Worm (Caenorhabditis elegans) whole organism, young adult: ENCODE results near the gene F31E8.4.

Source experiments
- C06A6.2 ChIP-seq: fragments of 200-800 bp; sonication (Bioruptor generic); conservative IDR thresholded peaks from 2 replicates; pipeline ENCODE4 v1.3.6; 2022; ENCODE audit warnings: missing genetic modification characterization, missing compliant biosample characterization
- D2030.7 ChIP-seq: fragments of 200-800 bp; sonication (Bioruptor generic); IDR thresholded peaks from 2 replicates; pipeline ENCODE4 v1.3.6; 2022; ENCODE audit warnings: missing genetic modification reagents, missing genetic modification characterization, missing compliant biosample characterization
- F22D6.2 ChIP-seq: sonication (generic microtip); optimal IDR thresholded peaks from 2 replicates; lab custom pipeline; 2016; ENCODE audit warnings: mild to moderate bottlenecking, missing genetic modification characterization, missing compliant biosample characterization
- F37B4.10 ChIP-seq: fragments of 200-800 bp; sonication (Bioruptor generic); IDR thresholded peaks from 2 replicates; pipeline ENCODE4 v1.3.6; 2022; ENCODE audit warnings: missing genetic modification characterization, missing compliant biosample characterization
- K12H6.12 ChIP-seq: fragments of 200-800 bp; sonication (Bioruptor generic); optimal IDR thresholded peaks from 2 replicates; lab custom pipeline; 2018; ENCODE audit warnings: mild to moderate bottlenecking, missing genetic modification characterization, missing compliant biosample characterization
- Y79H2A.3 ChIP-seq: fragments of 200-800 bp; sonication (Bioruptor generic); conservative IDR thresholded peaks from 2 replicates; pipeline ENCODE4 v1.3.6; 2022; ENCODE audit warnings: missing genetic modification reagents, missing genetic modification characterization, missing compliant biosample characterization
- ZK185.1 ChIP-seq: sonication (generic microtip); optimal IDR thresholded peaks from 2 replicates; lab custom pipeline; 2016; ENCODE audit warnings: mild to moderate bottlenecking, missing genetic modification characterization, missing compliant biosample characterization; ENCODE audit not compliant: poor library complexity, severe bottlenecking
- akir-1 ChIP-seq: fragments of 200-800 bp; sonication (Bioruptor generic); optimal IDR thresholded peaks from 2 replicates; lab custom pipeline; 2018; ENCODE audit warnings: mild to moderate bottlenecking, missing genetic modification characterization, moderate library complexity, missing compliant biosample characterization
- ama-1 ChIP-seq, 3 experiments: fragments of 150-350 bp in 1 of 3; sonication (generic microtip) in 2 of 3; optimal IDR thresholded peaks; 2 replicates each; lab custom pipeline; 2014 to 2018; ENCODE audit warnings: missing biosample characterization in 2 of 3, missing genetic modification characterization in 2 of 3, missing genetic modification reagents in 2 of 3
- aptf-2 ChIP-seq: fragments of 200-800 bp; sonication (Bioruptor generic); conservative IDR thresholded peaks from 2 replicates; pipeline ENCODE4 v1.3.6; 2022; ENCODE audit warnings: missing genetic modification reagents, missing genetic modification characterization, missing compliant biosample characterization
- atf-7 ChIP-seq: sonication (generic microtip); optimal IDR thresholded peaks from 2 replicates; lab custom pipeline; 2017; ENCODE audit warnings: mild to moderate bottlenecking, missing genetic modification characterization, missing compliant biosample characterization
- attf-3 ChIP-seq: fragments of 200-800 bp; sonication (Bioruptor generic); conservative IDR thresholded peaks from 2 replicates; pipeline ENCODE4 v1.3.6; 2022; ENCODE audit warnings: missing genetic modification reagents, missing genetic modification characterization, missing compliant biosample characterization
- bed-2 ChIP-seq: fragments of 200-800 bp; sonication (Bioruptor generic); IDR thresholded peaks from 2 replicates; pipeline ENCODE4 v1.3.6; 2022; ENCODE audit warnings: missing genetic modification reagents, missing genetic modification characterization, missing compliant biosample characterization
- ceh-100 ChIP-seq: fragments of 200-800 bp; sonication (Bioruptor generic); IDR thresholded peaks from 2 replicates; pipeline ENCODE4 v1.3.6; 2022; ENCODE audit warnings: missing genetic modification reagents, missing genetic modification characterization, missing compliant biosample characterization
- ceh-27 ChIP-seq: fragments of 200-800 bp; sonication (Bioruptor generic); optimal IDR thresholded peaks from 2 replicates; lab custom pipeline; 2018; ENCODE audit warnings: mild to moderate bottlenecking, missing genetic modification characterization, moderate library complexity, missing compliant biosample characterization
- ceh-40 ChIP-seq: fragments of 200-800 bp; sonication (Bioruptor generic); IDR thresholded peaks from 2 replicates; pipeline ENCODE4 v1.3.6; 2022; ENCODE audit warnings: missing genetic modification characterization, missing compliant biosample characterization
- dox-1 ChIP-seq: fragments of 200-800 bp; sonication (Bioruptor generic); IDR thresholded peaks from 2 replicates; pipeline ENCODE4 v1.3.6; 2022; ENCODE audit warnings: missing genetic modification reagents, missing genetic modification characterization, missing compliant biosample characterization
- dpff-1 ChIP-seq: sonication (generic microtip); optimal IDR thresholded peaks from 2 replicates; lab custom pipeline; 2017; ENCODE audit warnings: mild to moderate bottlenecking, missing genetic modification characterization, missing compliant biosample characterization
- dpl-1 ChIP-seq: fragments of 150-350 bp; optimal IDR thresholded peaks from 2 replicates; lab custom pipeline; 2014; ENCODE audit warnings: missing biosample characterization, missing genetic modification reagents, missing genetic modification characterization
- egrh-3 ChIP-seq: fragments of 200-800 bp; sonication (Bioruptor generic); IDR thresholded peaks from 2 replicates; pipeline ENCODE4 v1.3.6; 2022; ENCODE audit warnings: missing genetic modification reagents, missing genetic modification characterization, missing compliant biosample characterization
- him-1 ChIP-seq: sonication (generic microtip); optimal IDR thresholded peaks from 2 replicates; lab custom pipeline; 2016; ENCODE audit warnings: missing genotype, missing genetic modification reagents, missing genetic modification characterization, missing compliant biosample characterization
- hlh-12 ChIP-seq: sonication (generic microtip); optimal IDR thresholded peaks from 2 replicates; lab custom pipeline; 2016; ENCODE audit warnings: missing genetic modification characterization, missing compliant biosample characterization
- hmg-1.2 ChIP-seq: fragments of 200-800 bp; sonication (Bioruptor generic); IDR thresholded peaks from 2 replicates; pipeline ENCODE4 v1.3.6; 2022; ENCODE audit warnings: missing genetic modification reagents, missing genetic modification characterization, missing compliant biosample characterization
- hmg-20 ChIP-seq: fragments of 200-800 bp; sonication (Bioruptor generic); IDR thresholded peaks from 2 replicates; pipeline ENCODE4 v1.3.6; 2022; ENCODE audit warnings: missing genetic modification reagents, missing genetic modification characterization, missing compliant biosample characterization
- hsf-1 ChIP-seq: fragments of 200-800 bp; sonication (Bioruptor generic); IDR thresholded peaks from 2 replicates; pipeline ENCODE4 v1.3.6; 2022; ENCODE audit warnings: missing genetic modification reagents, missing genetic modification characterization, missing compliant biosample characterization
- let-607 ChIP-seq, 2 experiments: fragments of 200-800 bp in 1 of 2; sonication (Bioruptor generic) in 1 of 2; sonication (generic microtip) in 1 of 2; optimal IDR thresholded peaks; 2 replicates each; lab custom pipeline; 2016 to 2018; ENCODE audit warnings: mild to moderate bottlenecking in 2 of 2, missing compliant biosample characterization in 2 of 2, missing genetic modification characterization in 2 of 2, moderate library complexity in 2 of 2, missing genotype in 1 of 2
- lin-35 ChIP-seq, 3 experiments: fragments of 150-350 bp in 2 of 3; sonication (generic microtip) in 1 of 3; optimal IDR thresholded peaks; 2 replicates each; lab custom pipeline; 2014 to 2018; ENCODE audit warnings: missing biosample characterization in 3 of 3, missing genetic modification characterization in 3 of 3, missing genetic modification reagents in 3 of 3
- lin-40 ChIP-seq: sonication (generic microtip); optimal IDR thresholded peaks from 2 replicates; lab custom pipeline; 2016; ENCODE audit warnings: missing genetic modification characterization, mild to moderate bottlenecking, missing compliant biosample characterization, missing genotype, missing genetic modification reagents
- lir-1 ChIP-seq: fragments of 200-800 bp; sonication (Bioruptor generic); conservative IDR thresholded peaks from 2 replicates; pipeline ENCODE4 v1.3.6; 2022; ENCODE audit warnings: missing genetic modification reagents, missing genetic modification characterization, missing compliant biosample characterization
- lsl-1 ChIP-seq: fragments of 200-800 bp; sonication (Bioruptor generic); optimal IDR thresholded peaks from 2 replicates; lab custom pipeline; 2018; ENCODE audit warnings: mild to moderate bottlenecking, missing genetic modification characterization, moderate library complexity, missing compliant biosample characterization
- nfya-1 ChIP-seq: sonication (generic microtip); optimal IDR thresholded peaks from 2 replicates; lab custom pipeline; 2017; ENCODE audit warnings: antibody characterized with exemption, missing compliant biosample characterization, missing genetic modification characterization, borderline replicate concordance; ENCODE audit not compliant: insufficient read depth
- nfyb-1 ChIP-seq: fragments of 200-800 bp; sonication (Bioruptor generic); IDR thresholded peaks from 2 replicates; pipeline ENCODE4 v1.3.6; 2022; ENCODE audit warnings: missing genetic modification reagents, missing genetic modification characterization, missing compliant biosample characterization
- nhr-120 ChIP-seq: fragments of 200-800 bp; sonication (Bioruptor generic); IDR thresholded peaks from 2 replicates; pipeline ENCODE4 v1.3.6; 2022; ENCODE audit warnings: missing genetic modification characterization, missing compliant biosample characterization
- pbrm-1 ChIP-seq: fragments of 200-800 bp; sonication (Bioruptor generic); IDR thresholded peaks from 2 replicates; pipeline ENCODE4 v1.3.6; 2022; ENCODE audit warnings: missing genetic modification reagents, missing genetic modification characterization, missing compliant biosample characterization
- rcor-1 ChIP-seq: fragments of 200-800 bp; sonication (Bioruptor generic); IDR thresholded peaks from 2 replicates; pipeline ENCODE4 v1.3.6; 2022; ENCODE audit warnings: missing genetic modification reagents, missing genetic modification characterization, missing compliant biosample characterization
- sea-2 ChIP-seq: fragments of 200-800 bp; sonication (Bioruptor generic); IDR thresholded peaks from 2 replicates; pipeline ENCODE4 v1.3.6; 2022; ENCODE audit warnings: missing genetic modification characterization, missing compliant biosample characterization
- snpc-1.1 ChIP-seq: sonication (generic microtip); optimal IDR thresholded peaks from 2 replicates; lab custom pipeline; 2017; ENCODE audit warnings: missing genetic modification characterization, mild to moderate bottlenecking, missing compliant biosample characterization, antibody characterized with exemption, moderate library complexity, missing genotype, missing genetic modification reagents; ENCODE audit not compliant: insufficient read depth
- snpc-1.3 ChIP-seq: sonication (generic microtip); optimal IDR thresholded peaks from 2 replicates; lab custom pipeline; 2017; ENCODE audit warnings: missing genetic modification characterization, mild to moderate bottlenecking, missing compliant biosample characterization, antibody characterized with exemption, moderate library complexity, missing genotype, missing genetic modification reagents; ENCODE audit not compliant: insufficient read depth
- somi-1 ChIP-seq: fragments of 200-800 bp; sonication (Bioruptor generic); optimal IDR thresholded peaks from 2 replicates; lab custom pipeline; 2018; ENCODE audit warnings: mild to moderate bottlenecking, missing genetic modification characterization, missing compliant biosample characterization
- tbp1 ChIP-seq: fragments of 200-800 bp; sonication (Bioruptor generic); optimal IDR thresholded peaks from 2 replicates; lab custom pipeline; 2018; ENCODE audit warnings: mild to moderate bottlenecking, missing genetic modification characterization, missing compliant biosample characterization
- tbx-9 ChIP-seq: sonication (generic microtip); optimal IDR thresholded peaks from 2 replicates; lab custom pipeline; 2016; ENCODE audit warnings: borderline replicate concordance, missing genetic modification characterization, inconsistent platforms, missing compliant biosample characterization
- tlf-1 ChIP-seq: fragments of 200-800 bp; sonication (Bioruptor generic); optimal IDR thresholded peaks from 2 replicates; lab custom pipeline; 2018; ENCODE audit warnings: mild to moderate bottlenecking, missing genetic modification characterization, missing compliant biosample characterization
- unc-130 ChIP-seq: sonication (generic microtip); optimal IDR thresholded peaks from 2 replicates; lab custom pipeline; 2016; ENCODE audit warnings: missing genetic modification reagents, missing genetic modification characterization, missing compliant biosample characterization
- zfh-2 ChIP-seq: fragments of 200-800 bp; sonication (Bioruptor generic); conservative IDR thresholded peaks from 2 replicates; pipeline ENCODE4 v1.3.6; 2022; ENCODE audit warnings: missing genetic modification reagents, missing genetic modification characterization, missing compliant biosample characterization

The F31E8.4 gene

ce11 chrII:6828073-6828900 is 28.3 kb upstream of the F31E8.4 start:
- TF ChIP-seq D2030.7 (GFP tag; lab: Robert Waterston, UW) (no peak), pbrm-1 (GFP tag; lab: Robert Waterston, UW) (0 out of 2 replicates have a peak, but pooled peaks have one; percentile 20), aptf-2 (GFP tag; lab: Robert Waterston, UW) (no peak), F37B4.10 (0 out of 2 replicates have a peak, but pooled peaks have one; percentile 76), sea-2 (GFP tag; lab: Robert Waterston, UW) (no peak), ceh-27 (GFP tag; lab: Kevin White, UChicago) (peak; percentile 40), zfh-2 (GFP tag; lab: Robert Waterston, UW) (peak; percentile 84)

DNA sequence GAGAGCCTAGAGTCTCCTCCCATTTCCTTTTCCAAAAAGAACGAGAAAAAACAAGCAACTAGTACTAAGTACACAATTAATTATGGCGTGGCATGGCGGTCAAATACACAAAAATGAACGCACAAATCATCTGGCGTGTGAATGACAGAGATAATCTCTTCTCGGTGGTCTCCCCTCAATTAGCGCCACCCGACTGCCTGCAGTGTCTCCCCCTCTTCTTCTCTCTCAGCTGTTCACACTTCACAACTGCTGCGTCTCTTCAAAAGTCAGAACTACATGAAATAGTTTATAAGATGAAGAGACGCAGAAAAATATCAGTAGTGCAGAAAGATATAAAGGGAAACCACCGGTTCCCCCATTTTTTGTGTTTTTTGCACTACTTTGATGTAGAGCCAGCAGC is 27.4 kb upstream of the F31E8.4 start:
- TF ChIP-seq F22D6.2 (tag; lab: Kevin White, UChicago) (no peak), lin-35 (GFP tag; optimal IDR thresholded peaks at IDR 0.05; lab: Kevin White, UChicago) (no peak), lsl-1 (GFP tag; lab: Kevin White, UChicago) (no peak), dox-1 (peak; percentile 37; the same call in 1 of the 2 replicates), akir-1 (GFP tag; lab: Kevin White, UChicago) (no peak), ZK185.1 (no peak), hsf-1 (GFP tag; lab: Robert Waterston, UW) (no peak), nfyb-1 (no peak), somi-1 (peak; percentile 75), K12H6.12 (peak; percentile 21), nhr-120 (GFP tag; lab: Robert Waterston, UW) (no peak), attf-3 (GFP tag; lab: Robert Waterston, UW) (no peak), atf-7 (tag; lab: Kevin White, UChicago) (no peak), ceh-100 (GFP tag; lab: Robert Waterston, UW) (no peak), rcor-1 (no peak), hlh-12 (tag; lab: Kevin White, UChicago) (no peak), hmg-20 (no peak), hmg-1.2 (peak; percentile 74), C06A6.2 (GFP tag; lab: Robert Waterston, UW) (no peak), ceh-40 (GFP tag; lab: Robert Waterston, UW) (no peak), nfya-1 (tag; lab: Kevin White, UChicago) (no peak), snpc-1.3 (tag; lab: Kevin White, UChicago) (no peak), Y79H2A.3 (GFP tag; lab: Robert Waterston, UW) (no peak), tlf-1 (GFP tag; lab: Kevin White, UChicago) (no peak), let-607 (tag; optimal IDR thresholded peaks at IDR 0.05; lab: Kevin White, UChicago) (no peak), egrh-3 (GFP tag; lab: Robert Waterston, UW) (peak; percentile 32; the same call in 1 of the 2 replicates), him-1 (tag; lab: Kevin White, UChicago) (no peak), lin-40 (tag; lab: Kevin White, UChicago) (no peak), snpc-1.1 (no peak), bed-2 (GFP tag; lab: Robert Waterston, UW) (no peak), ama-1 (optimal IDR thresholded peaks at IDR 0.05; lab: Kevin White, UChicago) (no peak), ama-1 (GFP tag; optimal IDR thresholded peaks at IDR 0.05; lab: Kevin White, UChicago) (no peak), tbp1 (GFP tag; lab: Kevin White, UChicago) (no peak), unc-130 (GFP tag; lab: Kevin White, UChicago) (no peak), dpff-1 (no peak), dpl-1 (no peak), zfh-2 (GFP tag; lab: Robert Waterston, UW) (peak; percentile 61), tbx-9 (no peak), lir-1 (GFP tag; lab: Robert Waterston, UW) (no peak)
